Fruit fly (Drosophila melanogaster) whole organism, prepupa: Measurements from ENCODE around the gene Mms19.

Experiments
- Blimp-1 ChIP-seq: fragments of 200-800 bp; sonication (Bioruptor generic); optimal IDR thresholded peaks from 3 replicates; lab custom pipeline; 2017; ENCODE audit warnings: missing biosample characterization, missing genetic modification characterization, mild to moderate bottlenecking, moderate library complexity, missing genetic modification reagents
- CG10631 ChIP-seq: fragments of 200-800 bp; sonication (Bioruptor generic); optimal IDR thresholded peaks from 2 replicates; lab custom pipeline; 2016; ENCODE audit warnings: missing biosample characterization, missing genetic modification characterization
- CG10669 ChIP-seq: fragments of 200-800 bp; sonication (Bioruptor generic); optimal IDR thresholded peaks from 3 replicates; lab custom pipeline; 2018; ENCODE audit warnings: missing biosample characterization, mild to moderate bottlenecking, missing genetic modification characterization, moderate library complexity
- CG11294 ChIP-seq: fragments of 200-800 bp; sonication (Bioruptor generic); IDR thresholded peaks from 2 replicates; pipeline ENCODE4 v1.3.6; 2022; ENCODE audit warnings: missing biosample characterization, missing genetic modification characterization
- CG11762 ChIP-seq: fragments of 200-800 bp; sonication (Bioruptor generic); optimal IDR thresholded peaks from 3 replicates; lab custom pipeline; 2016; ENCODE audit warnings: missing biosample characterization, missing genetic modification characterization; ENCODE audit not compliant: insufficient read depth
- CG1621 ChIP-seq: fragments of 200-800 bp; sonication (Bioruptor generic); optimal IDR thresholded peaks from 3 replicates; lab custom pipeline; 2018; ENCODE audit warnings: missing biosample characterization, mild to moderate bottlenecking, missing genetic modification characterization
- CG3032 ChIP-seq: fragments of 200-800 bp; optimal IDR thresholded peaks from 2 replicates; lab custom pipeline; 2019; ENCODE audit warnings: missing biosample characterization, mild to moderate bottlenecking, missing genetic modification characterization, moderate library complexity
- CG31627 ChIP-seq: fragments of 200-800 bp; sonication (Bioruptor generic); optimal IDR thresholded peaks from 3 replicates; lab custom pipeline; 2016; ENCODE audit warnings: missing biosample characterization, missing genetic modification characterization
- CG32006 ChIP-seq: fragments of 200-800 bp; sonication (Bioruptor generic); optimal IDR thresholded peaks from 3 replicates; lab custom pipeline; 2017; ENCODE audit warnings: missing biosample characterization, mild to moderate bottlenecking, missing genetic modification characterization
- CG3919 ChIP-seq: fragments of 200-800 bp; sonication (Bioruptor generic); optimal IDR thresholded peaks from 3 replicates; lab custom pipeline; 2016; ENCODE audit warnings: missing biosample characterization, missing genetic modification characterization
- CG4318 ChIP-seq: fragments of 200-800 bp; sonication (Bioruptor generic); optimal IDR thresholded peaks from 3 replicates; lab custom pipeline; 2017; ENCODE audit warnings: missing biosample characterization, mild to moderate bottlenecking, missing genetic modification characterization
- CG6163 ChIP-seq: fragments of 200-800 bp; sonication (Bioruptor generic); IDR thresholded peaks from 3 replicates; pipeline ENCODE4 v1.3.6; 2022; ENCODE audit warnings: missing biosample characterization, missing genetic modification characterization
- CG6276 ChIP-seq: fragments of 200-800 bp; sonication (Bioruptor generic); optimal IDR thresholded peaks from 2 replicates; lab custom pipeline; 2017; ENCODE audit warnings: missing biosample characterization, mild to moderate bottlenecking, missing genetic modification characterization
- CG6792 ChIP-seq: fragments of 200-800 bp; sonication (Bioruptor generic); optimal IDR thresholded peaks from 3 replicates; lab custom pipeline; 2016; ENCODE audit warnings: missing biosample characterization, missing genetic modification characterization
- CG6854 ChIP-seq: fragments of 200-800 bp; sonication (Bioruptor generic); optimal IDR thresholded peaks from 2 replicates; lab custom pipeline; 2017; ENCODE audit warnings: missing biosample characterization, mild to moderate bottlenecking, missing genetic modification characterization
- CG8319 ChIP-seq: fragments of 200-800 bp; sonication (Bioruptor generic); optimal IDR thresholded peaks from 3 replicates; lab custom pipeline; 2016; ENCODE audit warnings: missing biosample characterization, missing genetic modification characterization
- CG9139 ChIP-seq: fragments of 200-800 bp; sonication (Bioruptor generic); optimal IDR thresholded peaks from 3 replicates; lab custom pipeline; 2017; ENCODE audit warnings: missing biosample characterization, mild to moderate bottlenecking, missing genetic modification characterization
- Eip78C ChIP-seq: fragments of 200-800 bp; sonication (Bioruptor generic); peaks from one replicate; lab custom pipeline; 2016; ENCODE audit warnings: missing biosample characterization, missing genetic modification characterization
- Eip93F ChIP-seq: fragments of 200-800 bp; sonication (Bioruptor generic); optimal IDR thresholded peaks from 2 replicates; lab custom pipeline; 2016; ENCODE audit warnings: missing biosample characterization, mild to moderate bottlenecking, missing genetic modification characterization
- Ets21C ChIP-seq: fragments of 200-800 bp; sonication (Bioruptor generic); optimal IDR thresholded peaks from 3 replicates; lab custom pipeline; 2016; ENCODE audit warnings: missing biosample characterization, missing genetic modification characterization
- Ets96B ChIP-seq: fragments of 200-800 bp; optimal IDR thresholded peaks from 2 replicates; lab custom pipeline; 2019; ENCODE audit warnings: missing biosample characterization, mild to moderate bottlenecking, missing genetic modification characterization, moderate library complexity
- Gug ChIP-seq: fragments of 200-800 bp; sonication (Bioruptor generic); IDR thresholded peaks from 2 replicates; pipeline ENCODE4 v1.3.6; 2022; ENCODE audit warnings: missing biosample characterization, missing genetic modification characterization
- Hr38 ChIP-seq: sonication (Bioruptor generic); optimal IDR thresholded peaks from 2 replicates; lab custom pipeline; 2016; ENCODE audit warnings: missing biosample characterization, missing genetic modification characterization
- Hr39 ChIP-seq: fragments of 200-800 bp; sonication (Bioruptor generic); optimal IDR thresholded peaks from 2 replicates; lab custom pipeline; 2016; ENCODE audit warnings: missing biosample characterization, missing genetic modification characterization
- Hr4 ChIP-seq: fragments of 200-800 bp; sonication (Bioruptor generic); optimal IDR thresholded peaks from 3 replicates; lab custom pipeline; 2016; ENCODE audit warnings: missing biosample characterization, missing genetic modification characterization
- Lpt ChIP-seq: fragments of 200-800 bp; sonication (Bioruptor generic); optimal IDR thresholded peaks from 3 replicates; lab custom pipeline; 2016; ENCODE audit warnings: missing biosample characterization, missing genetic modification characterization
- OdsH ChIP-seq: fragments of 200-800 bp; sonication (Bioruptor generic); optimal IDR thresholded peaks from 3 replicates; lab custom pipeline; 2016; ENCODE audit warnings: missing biosample characterization, missing genetic modification characterization
- Smox ChIP-seq: fragments of 200-800 bp; sonication (Bioruptor generic); optimal IDR thresholded peaks from 3 replicates; lab custom pipeline; 2016; ENCODE audit warnings: missing biosample characterization, missing genetic modification characterization
- Sox102F ChIP-seq: fragments of 200-800 bp; sonication (Bioruptor generic); optimal IDR thresholded peaks from 2 replicates; lab custom pipeline; 2016; ENCODE audit warnings: missing biosample characterization, mild to moderate bottlenecking, missing genetic modification characterization
- Sox14 ChIP-seq: fragments of 200-800 bp; sonication (Bioruptor generic); optimal IDR thresholded peaks from 3 replicates; lab custom pipeline; 2016; ENCODE audit warnings: missing biosample characterization, missing genetic modification characterization
- achi ChIP-seq: fragments of 200-800 bp; sonication (Bioruptor generic); optimal IDR thresholded peaks from 3 replicates; lab custom pipeline; 2016; ENCODE audit warnings: missing biosample characterization, missing genetic modification characterization
- dac ChIP-seq: fragments of 200-800 bp; sonication (Bioruptor generic); optimal IDR thresholded peaks from 2 replicates; lab custom pipeline; 2017; ENCODE audit warnings: missing biosample characterization, mild to moderate bottlenecking, missing genetic modification characterization
- dsx ChIP-seq: fragments of 200-800 bp; optimal IDR thresholded peaks from 3 replicates; lab custom pipeline; 2019; ENCODE audit warnings: missing biosample characterization, mild to moderate bottlenecking, missing genetic modification characterization, moderate library complexity; ENCODE audit not compliant: poor library complexity, severe bottlenecking
- eg ChIP-seq: fragments of 200-800 bp; sonication (Bioruptor generic); IDR thresholded peaks from 3 replicates; pipeline ENCODE4 v1.3.6; 2022; ENCODE audit warnings: missing biosample characterization, missing genetic modification characterization
- fd59A ChIP-seq: fragments of 200-800 bp; sonication (Bioruptor generic); optimal IDR thresholded peaks from 2 replicates; lab custom pipeline; 2017; ENCODE audit warnings: missing biosample characterization, mild to moderate bottlenecking, missing genetic modification characterization, missing genetic modification reagents
- fd85E ChIP-seq: fragments of 200-800 bp; sonication (Bioruptor generic); optimal IDR thresholded peaks from 3 replicates; lab custom pipeline; 2016; ENCODE audit warnings: missing biosample characterization, missing genetic modification characterization
- fkh ChIP-seq: fragments of 200-800 bp; sonication (Bioruptor generic); optimal IDR thresholded peaks from 3 replicates; lab custom pipeline; 2017; ENCODE audit warnings: missing biosample characterization, mild to moderate bottlenecking, missing genetic modification characterization, moderate library complexity
- net ChIP-seq: fragments of 200-800 bp; sonication (Bioruptor generic); optimal IDR thresholded peaks from 3 replicates; lab custom pipeline; 2016; ENCODE audit warnings: missing biosample characterization, missing genetic modification characterization
- salr ChIP-seq, 2 experiments: fragments of 200-800 bp; sonication (Bioruptor generic); optimal IDR thresholded peaks; 3 replicates each; lab custom pipeline; 2016 to 2018; ENCODE audit warnings: missing biosample characterization in 2 of 2, missing genetic modification characterization in 2 of 2, mild to moderate bottlenecking in 1 of 2
- spab ChIP-seq: fragments of 200-800 bp; sonication (Bioruptor generic); optimal IDR thresholded peaks from 2 replicates; lab custom pipeline; 2017; ENCODE audit warnings: missing biosample characterization, mild to moderate bottlenecking, missing genetic modification characterization, missing genetic modification reagents
- ss ChIP-seq, 2 experiments: fragments of 200-800 bp; sonication (Bioruptor generic); optimal IDR thresholded peaks; 2 replicates in 1 of 2; 3 replicates in 1 of 2; lab custom pipeline; 2017 to 2018; ENCODE audit warnings: mild to moderate bottlenecking in 2 of 2, missing biosample characterization in 2 of 2, missing genetic modification characterization in 2 of 2, moderate library complexity in 1 of 2
- svp ChIP-seq: fragments of 200-800 bp; sonication (Bioruptor generic); peaks from one replicate; lab custom pipeline; 2016; ENCODE audit warnings: missing biosample characterization, missing genetic modification characterization
- topi ChIP-seq: fragments of 200-800 bp; sonication (Bioruptor generic); optimal IDR thresholded peaks from 3 replicates; lab custom pipeline; 2016; ENCODE audit warnings: missing biosample characterization, missing genetic modification characterization
- vri ChIP-seq: fragments of 200-800 bp; sonication (Bioruptor generic); optimal IDR thresholded peaks from 3 replicates; lab custom pipeline; 2016; ENCODE audit warnings: missing biosample characterization, mild to moderate bottlenecking, missing genetic modification characterization

The Mms19 gene

DNA sequence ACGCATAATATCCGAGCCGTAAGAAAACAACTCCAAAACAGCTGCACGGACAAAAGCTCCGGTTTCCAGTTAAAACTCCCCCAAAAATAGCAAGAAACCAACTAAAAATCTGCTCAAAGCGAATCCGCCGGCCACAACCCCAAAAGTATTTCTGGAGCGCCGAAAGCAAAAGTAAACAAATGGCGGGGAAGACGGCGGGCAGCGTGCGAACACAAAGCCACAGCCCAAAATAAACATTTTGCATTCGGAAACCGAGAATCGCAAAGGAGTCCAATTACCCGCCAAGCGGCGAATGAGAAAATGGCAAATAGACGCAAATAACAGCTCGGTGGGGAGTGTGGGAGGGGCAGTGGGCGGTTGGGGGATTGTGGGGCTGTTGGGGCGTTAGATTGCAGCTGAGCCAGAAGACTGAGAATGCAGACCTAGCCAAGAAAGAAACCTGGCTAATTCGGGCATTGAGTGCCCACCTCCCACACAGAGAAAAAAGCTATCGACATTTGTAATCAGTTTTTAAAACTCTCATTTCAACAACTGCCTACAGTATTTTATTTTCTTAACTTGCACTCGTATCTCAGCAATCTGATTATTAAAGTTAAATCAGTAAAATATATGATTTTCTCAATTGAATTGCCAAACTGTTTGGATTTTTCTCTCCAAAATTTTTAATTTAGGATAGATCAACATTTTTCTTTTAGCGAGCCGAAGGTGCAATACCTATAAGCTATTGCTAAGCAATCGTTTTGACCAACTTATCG lies 18.0 kb upstream of the Mms19 start (continued):
- peak; percentile 51; the same call in 1 of the 3 replicates for TF ChIP-seq eg (GFP tag; lab: Robert Waterston, UW)
- no peak for TF ChIP-seq topi (GFP tag; lab: Kevin White, UChicago)
- peak; percentile 44 for TF ChIP-seq CG32006
- TF ChIP-seq Gug (GFP tag; lab: Robert Waterston, UW) = peak; percentile 24; the same call in 1 of the 2 replicates
- peak; percentile 13 for TF ChIP-seq OdsH (GFP tag; lab: Kevin White, UChicago)

- TF ChIP-seq achi (GFP tag; lab: Kevin White, UChicago) = peak; percentile 89
- TF ChIP-seq Blimp-1 (GFP tag; lab: Kevin White, UChicago) = peak; percentile 74
- TF ChIP-seq CG6276 (GFP tag; lab: Kevin White, UChicago) = peak; percentile 82
- peak; percentile 44; the same call in 1 of the 2 replicates for TF ChIP-seq CG11294 (GFP tag; lab: Robert Waterston, UW)
- TF ChIP-seq spab (GFP tag; lab: Kevin White, UChicago) = peak; percentile 84
- TF ChIP-seq CG3919 = peak; percentile 91
- TF ChIP-seq Eip78C = peak; percentile 97
- peak; percentile 90 for TF ChIP-seq Ets96B (tag; lab: Kevin White, UChicago)
- peak; percentile 88 for TF ChIP-seq vri (GFP tag; lab: Kevin White, UChicago)
- TF ChIP-seq Hr4 (GFP tag; lab: Kevin White, UChicago) = peak; percentile 83
- TF ChIP-seq ss (GFP tag; optimal IDR thresholded peaks at IDR 0.05; lab: Kevin White, UChicago) = peak; percentile 85 to 90
- TF ChIP-seq CG11762 = peak; percentile 78
- peak; percentile 43 for TF ChIP-seq CG9139 (GFP tag; lab: Kevin White, UChicago)
- TF ChIP-seq CG31627 (GFP tag; lab: Kevin White, UChicago) = peak; percentile 92
- peak; percentile 90 for TF ChIP-seq CG3032 (tag; lab: Kevin White, UChicago)
- peak; percentile 87 for TF ChIP-seq Ets21C (GFP tag; lab: Kevin White, UChicago)
- TF ChIP-seq dsx (GFP tag; lab: Kevin White, UChicago) = peak; percentile 80
- TF ChIP-seq svp (GFP tag; lab: Kevin White, UChicago) = peak; percentile 92
- TF ChIP-seq Eip93F = peak; percentile 11
- peak; percentile 71 to 83 for TF ChIP-seq salr (GFP tag; optimal IDR thresholded peaks at IDR 0.05; lab: Kevin White, UChicago)
- TF ChIP-seq fd85E (GFP tag; lab: Kevin White, UChicago) = peak; percentile 69
- TF ChIP-seq fkh (GFP tag; lab: Kevin White, UChicago) = peak; percentile 100
- peak; percentile 92 for TF ChIP-seq Hr39
- peak; percentile 92 for TF ChIP-seq net (GFP tag; lab: Kevin White, UChicago)
- peak; percentile 94 for TF ChIP-seq Sox102F (GFP tag; lab: Kevin White, UChicago)
- peak; percentile 74 for TF ChIP-seq CG4318
- TF ChIP-seq CG32006 = peak; percentile 89
- peak; percentile 92 for TF ChIP-seq OdsH (GFP tag; lab: Kevin White, UChicago)
- peak; percentile 89 for TF ChIP-seq CG10631 (GFP tag; lab: Kevin White, UChicago)
- TF ChIP-seq Hr38 (GFP tag; lab: Kevin White, UChicago) = peak; percentile 82
- TF ChIP-seq fd59A (GFP tag; lab: Kevin White, UChicago) = peak; percentile 86
- TF ChIP-seq CG10669 (GFP tag; lab: Kevin White, UChicago) = peak; percentile 87
- TF ChIP-seq topi (GFP tag; lab: Kevin White, UChicago) = peak; percentile 94
- TF ChIP-seq CG6854 = peak; percentile 72
- peak; percentile 84 for TF ChIP-seq Lpt (GFP tag; lab: Kevin White, UChicago)
- TF ChIP-seq Smox (GFP tag; lab: Kevin White, UChicago) = peak; percentile 91
- peak; percentile 78 for TF ChIP-seq dac (GFP tag; lab: Kevin White, UChicago)
- TF ChIP-seq Sox14 (GFP tag; lab: Kevin White, UChicago) = peak; percentile 93
- TF ChIP-seq CG6792 = peak; percentile 91
- TF ChIP-seq CG1621 (tag; lab: Kevin White, UChicago) = peak; percentile 86
- TF ChIP-seq CG6163 (GFP tag; lab: Robert Waterston, UW) = peak; percentile 92
- peak; percentile 77 for TF ChIP-seq CG8319 (GFP tag; lab: Kevin White, UChicago)
Observed at dm6 chr3R:5215334-5216307, 16.7 kb upstream of the Mms19 start.
